Worm (Caenorhabditis elegans): ENCODE measurements around the gene pcp-1.

DNA sequence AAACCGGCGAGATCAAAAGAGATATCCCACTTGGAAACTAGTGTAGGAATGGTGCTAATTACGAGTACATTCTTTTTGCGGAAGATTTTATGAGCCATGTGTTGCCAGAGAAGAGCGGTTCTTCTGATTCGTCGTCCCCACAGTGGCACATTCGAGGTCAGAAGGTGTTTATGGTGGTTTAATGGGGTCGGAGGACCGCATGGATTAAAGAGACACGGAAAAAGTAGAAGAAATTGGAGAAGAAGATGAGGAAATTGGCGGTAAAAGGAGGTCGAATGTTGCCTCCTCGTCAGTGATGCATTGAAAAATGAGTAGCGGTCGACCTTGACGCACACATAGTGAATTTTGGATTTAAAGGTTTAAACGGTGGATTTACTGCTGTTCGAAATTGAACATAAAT lies 25.1 kb upstream of the pcp-1 start:
- no peak for TF ChIP-seq nhr-111 (GFP tag; optimal IDR thresholded peaks at IDR 0.05)
- no peak for TF ChIP-seq fos-1 (tag; optimal IDR thresholded peaks at IDR 0.05)
- no peak for TF ChIP-seq nhr-28 (tag; optimal IDR thresholded peaks at IDR 0.05)
- no peak for TF ChIP-seq unc-39 (tag; optimal IDR thresholded peaks at IDR 0.05)
- TF ChIP-seq nhr-77 (tag; optimal IDR thresholded peaks at IDR 0.05) = no peak
- TF ChIP-seq hlh-30 (tag; optimal IDR thresholded peaks at IDR 0.05; ENCODE audit: insufficient read depth) = no peak
- no peak for TF ChIP-seq ceh-82 (tag; optimal IDR thresholded peaks at IDR 0.05)
- TF ChIP-seq dmd-8 (GFP tag; IDR thresholded peaks at IDR 0.05) = no peak
- TF ChIP-seq skn-1 (tag; optimal IDR thresholded peaks at IDR 0.05) = no peak
- TF ChIP-seq lin-39 (tag; optimal IDR thresholded peaks at IDR 0.05) = no peak
- TF ChIP-seq F10B5.3 (tag; optimal IDR thresholded peaks at IDR 0.05) = no peak
- no peak for TF ChIP-seq Y48G9A.11 (GFP tag; IDR thresholded peaks at IDR 0.05)
- TF ChIP-seq ama-1 (optimal IDR thresholded peaks at IDR 0.05) = no peak
- no peak for TF ChIP-seq ZK546.5 (tag; optimal IDR thresholded peaks at IDR 0.05)

Data from whole organism, L4 larva.